Worm (Caenorhabditis elegans): ENCODE data around the gene T23B5.6.
A peak's percentile ranks its signal among the peaks of the same experiment; 100 is the strongest.

T23B5.6 gene

DNA sequence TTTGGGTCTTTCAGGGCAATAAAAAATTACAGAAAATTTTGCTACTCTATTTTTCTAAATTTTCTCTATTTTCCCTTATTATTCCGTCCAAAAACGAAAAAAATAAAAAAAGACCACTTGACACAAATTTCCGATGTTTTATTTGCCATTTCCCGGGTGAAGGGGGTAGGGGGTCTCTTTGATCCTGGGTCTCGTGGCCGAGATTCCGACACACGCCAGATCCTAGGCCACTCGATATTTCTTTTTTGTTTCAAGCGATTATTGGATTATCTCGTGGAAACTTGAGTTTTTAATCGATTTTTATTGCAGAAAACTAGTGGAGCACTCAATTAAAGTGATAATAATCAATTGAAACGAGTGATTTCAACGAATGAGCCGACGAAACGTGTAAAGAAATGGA is 23.9 kb downstream of the T23B5.6 start, which contains the start of the genes wdfy-3 and C26H9A.4:
Gene wdfy-3, plus strand, starts transcription at position 308 of the 400 bp plus-strand sequence.
Gene C26H9A.4, plus strand, starts transcription at position 317 of the 400 bp plus-strand sequence.
- TF ChIP-seq ceh-32 (tag; optimal IDR thresholded peaks at IDR 0.05; ENCODE audit: poor library complexity) (no peak), fkh-10 (GFP tag; optimal IDR thresholded peaks at IDR 0.05) (no peak), nhr-11 (tag; optimal IDR thresholded peaks at IDR 0.05) (no peak), mxl-2 (GFP tag; conservative IDR thresholded peaks at IDR 0.05) (no peak), lin-1 (GFP tag; IDR thresholded peaks at IDR 0.05) (no peak), dpl-1 (GFP tag; optimal IDR thresholded peaks at IDR 0.05) (peak; percentile 28)

DNA sequence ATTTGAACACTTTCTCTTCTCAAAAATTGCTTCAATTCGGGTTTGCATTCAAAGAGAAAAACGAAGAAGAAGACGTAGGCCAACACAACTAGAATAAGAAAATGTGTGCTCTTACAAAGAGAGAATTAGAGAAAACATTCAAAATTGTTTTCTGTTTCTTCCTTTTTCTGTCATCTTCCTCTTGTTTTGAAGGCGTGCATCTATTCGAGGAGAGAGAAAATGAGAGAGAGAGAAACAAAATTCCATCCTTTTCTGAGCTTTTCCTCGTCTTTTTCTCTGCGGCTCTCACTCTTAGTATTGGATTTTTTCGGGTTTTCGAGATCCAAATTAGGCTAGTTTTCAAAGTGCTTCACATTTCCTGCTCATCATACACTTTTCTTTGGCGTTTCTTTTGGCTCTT is 25.5 kb downstream of the T23B5.6 start:
- no peak for TF ChIP-seq ztf-11 (tag; optimal IDR thresholded peaks at IDR 0.05)
- TF ChIP-seq hlh-11 (tag; optimal IDR thresholded peaks at IDR 0.05) = no peak
- TF ChIP-seq skn-1 (tag; optimal IDR thresholded peaks at IDR 0.05) = no peak
- peak; percentile 39 for TF ChIP-seq dpl-1 (GFP tag; optimal IDR thresholded peaks at IDR 0.05)
- no peak for TF ChIP-seq nhr-11 (tag; optimal IDR thresholded peaks at IDR 0.05)
- peak; percentile 63 for TF ChIP-seq rbr-2 (tag; optimal IDR thresholded peaks at IDR 0.05)
- TF ChIP-seq nhr-41 (GFP tag; IDR thresholded peaks at IDR 0.05) = no peak
- peak in 1 of 2 experiments; percentile 58 for TF ChIP-seq mdl-1 (tag; optimal IDR thresholded peaks at IDR 0.05)
- TF ChIP-seq hlh-30 (tag; optimal IDR thresholded peaks at IDR 0.05; ENCODE audit: insufficient read depth) = peak; percentile 35
- TF ChIP-seq fkh-10 (GFP tag; optimal IDR thresholded peaks at IDR 0.05) = peak; percentile 97
- TF ChIP-seq mxl-2 (GFP tag; conservative IDR thresholded peaks at IDR 0.05) = no peak
- TF ChIP-seq mep-1 (tag; optimal IDR thresholded peaks at IDR 0.05) = peak; percentile 53
- TF ChIP-seq lir-3 (tag; optimal IDR thresholded peaks at IDR 0.05) = no peak
- peak in 1 of 2 experiments; percentile 78 for TF ChIP-seq lsy-2 (tag; optimal IDR thresholded peaks at IDR 0.05)
- TF ChIP-seq pha-4 (GFP tag; IDR thresholded peaks at IDR 0.05) = no peak
- no peak for TF ChIP-seq pha-4 (tag; optimal IDR thresholded peaks at IDR 0.05)

DNA sequence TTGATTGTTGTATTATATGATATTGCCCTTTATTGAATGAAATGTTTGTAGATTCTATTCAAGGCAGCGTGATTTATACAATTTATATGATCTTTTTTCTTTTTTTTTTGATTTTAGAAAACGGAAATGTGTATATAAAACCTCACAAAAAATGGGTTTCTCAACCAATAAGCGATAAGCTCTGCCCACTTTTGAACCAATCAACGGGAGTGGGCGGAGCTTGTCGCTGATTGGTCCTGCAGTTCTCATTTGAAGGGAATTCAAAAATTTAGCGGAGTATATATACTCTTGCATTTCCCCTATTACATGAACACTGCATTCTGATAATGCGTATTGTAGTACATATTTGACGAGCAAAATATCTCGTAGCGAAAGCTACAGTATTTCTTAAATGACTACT is 26.4 kb downstream of the T23B5.6 start:
- TF ChIP-seq ctbp-1 (GFP tag; IDR thresholded peaks at IDR 0.05) (no peak), nhr-48 (tag; optimal IDR thresholded peaks at IDR 0.05) (no peak), F49E8.2 (tag; optimal IDR thresholded peaks at IDR 0.05; ENCODE audit: borderline replicate concordance) (no peak), R02D3.7 (tag; optimal IDR thresholded peaks at IDR 0.05) (no peak), madf-9 (GFP tag; conservative IDR thresholded peaks at IDR 0.05) (no peak), fkh-10 (GFP tag; optimal IDR thresholded peaks at IDR 0.05) (no peak), duxl-1 (tag; optimal IDR thresholded peaks at IDR 0.05; ENCODE audit: poor library complexity) (no peak), lin-13 (GFP tag; optimal IDR thresholded peaks at IDR 0.05) (no peak), dmd-6 (GFP tag; IDR thresholded peaks at IDR 0.05) (no peak), hmg-1.1 (GFP tag; IDR thresholded peaks at IDR 0.05) (no peak), jun-1 (tag; optimal IDR thresholded peaks at IDR 0.05) (no peak), dmd-8 (GFP tag; IDR thresholded peaks at IDR 0.05) (no peak), hif-1 (tag; optimal IDR thresholded peaks at IDR 0.05) (no peak), nhr-237 (tag; optimal IDR thresholded peaks at IDR 0.05) (no peak), ceh-44 (GFP tag; IDR thresholded peaks at IDR 0.05) (no peak), T20F7.1 (GFP tag; optimal IDR thresholded peaks at IDR 0.05) (no peak)

DNA sequence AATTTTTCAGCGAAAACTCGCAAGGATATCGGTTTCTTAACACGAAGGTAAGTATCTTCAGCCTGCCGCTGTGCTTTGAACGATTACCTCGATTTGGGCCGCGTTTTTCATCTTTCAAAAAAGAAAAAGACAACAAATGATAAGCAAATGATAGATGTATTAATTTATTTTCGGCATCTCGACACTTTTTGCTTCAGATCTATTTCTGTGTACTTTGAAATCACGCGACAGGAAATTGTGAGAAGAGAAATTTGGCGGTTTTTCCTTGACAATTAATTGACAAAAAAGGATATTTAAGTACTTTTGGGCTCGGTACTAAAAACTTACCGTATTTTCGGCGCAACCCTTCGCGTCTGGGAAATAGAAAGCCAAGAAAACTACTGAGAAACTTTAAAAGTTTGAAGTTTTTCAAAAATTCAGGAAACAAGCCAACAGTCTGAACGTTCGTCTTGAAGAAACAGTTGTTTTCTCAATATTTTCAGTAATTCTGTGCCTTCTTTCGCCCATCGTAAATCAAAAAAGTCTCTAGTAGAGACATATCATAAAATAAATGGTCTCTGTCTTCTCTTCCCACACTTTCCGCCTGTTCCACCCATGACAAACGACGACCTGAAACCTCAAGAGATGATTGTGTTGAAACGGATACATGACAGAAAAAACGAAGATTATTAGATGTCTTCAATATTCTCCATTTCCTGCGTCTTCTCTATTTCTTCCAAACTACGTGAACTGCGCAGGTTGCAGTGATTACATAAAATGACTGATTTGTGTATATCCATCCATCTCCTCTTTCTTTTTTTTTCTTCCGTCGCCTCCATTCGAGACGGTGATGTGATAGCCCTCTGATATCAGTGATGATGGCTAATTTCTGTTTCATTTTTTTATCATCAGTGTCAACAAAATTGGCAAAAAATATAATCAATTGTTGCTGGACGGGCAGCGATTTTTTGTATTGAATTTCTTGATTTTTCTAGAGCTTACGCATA is 35.9 kb downstream of the T23B5.6 start:
- TF ChIP-seq mxl-3 (GFP tag; optimal IDR thresholded peaks at IDR 0.05) (peak; percentile 57), dmd-9 (GFP tag; IDR thresholded peaks at IDR 0.05) (no peak), lir-3 (tag; optimal IDR thresholded peaks at IDR 0.05) (no peak), nhr-28 (tag; optimal IDR thresholded peaks at IDR 0.05) (peak; percentile 50), mdl-1 (tag; optimal IDR thresholded peaks at IDR 0.05) (no peak), vab-7 (GFP tag; IDR thresholded peaks at IDR 0.05) (no peak), unc-62 (GFP tag; optimal IDR thresholded peaks at IDR 0.05 in 1 of 2) (peak in 1 of 2 experiments; percentile 95), unc-62 (tag; optimal IDR thresholded peaks at IDR 0.05) (no peak), nhr-11 (tag; optimal IDR thresholded peaks at IDR 0.05) (no peak)
